Fruit fly (Drosophila melanogaster) whole organism, prepupa: ENCODE measurements around the gene CG9928.

Experiments
- CG10631 ChIP-seq: fragments of 200-800 bp; sonication (Bioruptor generic); optimal IDR thresholded peaks from 2 replicates; lab custom pipeline; 2016; ENCODE audit warnings: missing biosample characterization, missing genetic modification characterization
- CG3919 ChIP-seq: fragments of 200-800 bp; sonication (Bioruptor generic); optimal IDR thresholded peaks from 3 replicates; lab custom pipeline; 2016; ENCODE audit warnings: missing biosample characterization, missing genetic modification characterization
- CG8632 ChIP-seq: fragments of 200-800 bp; sonication (Bioruptor generic); optimal IDR thresholded peaks from 3 replicates; lab custom pipeline; 2016; ENCODE audit warnings: missing biosample characterization, missing genetic modification characterization
- Eip75B ChIP-seq: fragments of 200-800 bp; sonication (Bioruptor generic); optimal IDR thresholded peaks from 3 replicates; lab custom pipeline; 2016; ENCODE audit warnings: missing biosample characterization, missing genetic modification characterization
- Gug ChIP-seq: fragments of 200-800 bp; sonication (Bioruptor generic); IDR thresholded peaks from 2 replicates; pipeline ENCODE4 v1.3.6; 2022; ENCODE audit warnings: missing biosample characterization, missing genetic modification characterization
- Hr4 ChIP-seq: fragments of 200-800 bp; sonication (Bioruptor generic); optimal IDR thresholded peaks from 3 replicates; lab custom pipeline; 2016; ENCODE audit warnings: missing biosample characterization, missing genetic modification characterization
- Lpt ChIP-seq: fragments of 200-800 bp; sonication (Bioruptor generic); optimal IDR thresholded peaks from 3 replicates; lab custom pipeline; 2016; ENCODE audit warnings: missing biosample characterization, missing genetic modification characterization
- Smox ChIP-seq: fragments of 200-800 bp; sonication (Bioruptor generic); optimal IDR thresholded peaks from 3 replicates; lab custom pipeline; 2016; ENCODE audit warnings: missing biosample characterization, missing genetic modification characterization
- Sox102F ChIP-seq: fragments of 200-800 bp; sonication (Bioruptor generic); optimal IDR thresholded peaks from 2 replicates; lab custom pipeline; 2016; ENCODE audit warnings: missing biosample characterization, mild to moderate bottlenecking, missing genetic modification characterization
- acj6 ChIP-seq: fragments of 200-800 bp; sonication (Bioruptor generic); optimal IDR thresholded peaks from 3 replicates; lab custom pipeline; 2016; ENCODE audit warnings: missing biosample characterization, missing genetic modification characterization
- eg ChIP-seq: fragments of 200-800 bp; sonication (Bioruptor generic); IDR thresholded peaks from 3 replicates; pipeline ENCODE4 v1.3.6; 2022; ENCODE audit warnings: missing biosample characterization, missing genetic modification characterization
- spab ChIP-seq: fragments of 200-800 bp; sonication (Bioruptor generic); optimal IDR thresholded peaks from 2 replicates; lab custom pipeline; 2017; ENCODE audit warnings: missing biosample characterization, mild to moderate bottlenecking, missing genetic modification characterization, missing genetic modification reagents

- TF ChIP-seq CG8632 (GFP tag; lab: Kevin White, UChicago) (no peak), Lpt (no peak), acj6 (GFP tag; lab: Kevin White, UChicago) (no peak), Gug (no peak), CG3919 (GFP tag; lab: Kevin White, UChicago) (peak; percentile 39), Smox (GFP tag; lab: Kevin White, UChicago) (no peak), spab (GFP tag; lab: Kevin White, UChicago) (no peak), Eip75B (no peak), Hr4 (GFP tag; lab: Kevin White, UChicago) (no peak), CG10631 (GFP tag; lab: Kevin White, UChicago) (no peak), Sox102F (GFP tag; lab: Kevin White, UChicago) (no peak), eg (GFP tag; lab: Robert Waterston, UW) (0 out of 3 replicates have a peak, but pooled peaks have one; percentile 6)
Observed at dm6 chr2L:13098301-13098700, 44.4 kb downstream of the CG9928 start.
